1 fruit fly cellular context compared by ENCODE assay signal in the genomic region with DNA sequence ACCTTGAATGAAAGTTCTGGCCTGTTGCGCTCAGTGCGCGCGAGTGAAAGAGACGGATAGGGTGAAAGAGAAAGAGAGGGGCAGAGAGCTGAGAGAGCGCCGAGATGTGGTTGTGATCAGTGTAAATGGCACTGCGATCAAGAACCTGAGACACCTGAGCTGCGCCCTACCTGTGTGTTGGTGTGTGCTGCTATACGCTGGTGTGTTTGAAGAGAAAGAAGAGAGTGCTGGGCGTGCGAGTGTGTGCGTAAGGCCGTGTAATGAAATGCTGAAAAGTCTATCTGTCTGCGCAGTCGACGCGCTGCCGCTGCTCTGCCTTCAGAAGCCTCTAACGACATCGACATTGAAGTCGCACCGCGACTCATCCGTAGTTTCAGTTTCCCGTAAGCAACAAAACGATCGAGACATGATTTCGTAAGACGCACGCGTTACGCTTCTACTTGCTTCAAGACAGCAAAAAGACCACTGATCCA.
TF ChIP-seq lines count a peak whose summit lies in the region.

A gene (plus strand): TSS at position 376 of the 473 bp plus-strand sequence.

TF ChIP-seq in whole organism, embryonic, 481 proteins besides CTCF, POLR2A, EP300 and RAD21 (continued from another document):
- 0 out of 3 replicates have a peak, but pooled peaks have one; percentile 30 for TF ChIP-seq CG14860 (GFP tag; IDR thresholded peaks at IDR 0.05; lab: Robert Waterston, UW; ENCODE audit: partially characterized antibody)
- TF ChIP-seq vvl (GFP tag; IDR thresholded peaks at IDR 0.05; lab: Robert Waterston, UW): peak; percentile 38; the same call in 1 of the 2 replicates
- no peak for TF ChIP-seq ham (GFP tag; IDR thresholded peaks at IDR 0.05; lab: Robert Waterston, UW)
- 0 out of 3 replicates have a peak, but pooled peaks have one; percentile 16 for TF ChIP-seq Dbx (GFP tag; IDR thresholded peaks at IDR 0.05; lab: Robert Waterston, UW)
- TF ChIP-seq CG9437 (GFP tag; optimal IDR thresholded peaks at IDR 0.05; lab: Kevin White, UChicago): peak; percentile 21
- TF ChIP-seq CG2199 (GFP tag; IDR thresholded peaks at IDR 0.05; lab: Robert Waterston, UW): peak; percentile 85; the same call in 2 of the 3 replicates
- peak; percentile 71 for TF ChIP-seq Adf1 (GFP tag; IDR thresholded peaks at IDR 0.05; lab: Robert Waterston, UW)
- 0 out of 2 replicates have a peak, but pooled peaks have one; percentile 3 for TF ChIP-seq slbo (GFP tag; IDR thresholded peaks at IDR 0.05; lab: Robert Waterston, UW)
- TF ChIP-seq sqz (GFP tag; optimal IDR thresholded peaks at IDR 0.05; lab: Kevin White, UChicago): peak; percentile 13
- TF ChIP-seq tll (GFP tag; optimal IDR thresholded peaks at IDR 0.05; lab: Kevin White, UChicago): peak in 1 of 2 experiments; percentile 73
- TF ChIP-seq CG2678 (tag; optimal IDR thresholded peaks at IDR 0.05; lab: Kevin White, UChicago): no peak
- TF ChIP-seq chinmo (GFP tag; IDR thresholded peaks at IDR 0.05; lab: Robert Waterston, UW; ENCODE audit: partially characterized antibody): 0 out of 4 replicates have a peak, but pooled peaks have one; percentile 57
- TF ChIP-seq C15 (GFP tag; IDR thresholded peaks at IDR 0.05; lab: Robert Waterston, UW): no peak
- TF ChIP-seq kni (GFP tag; optimal IDR thresholded peaks at IDR 0.05; lab: Kevin White, UChicago): peak; percentile 44
- TF ChIP-seq CG11456 (GFP tag; IDR thresholded peaks at IDR 0.05; lab: Robert Waterston, UW): 0 out of 3 replicates have a peak, but pooled peaks have one; percentile 7
- peak; percentile 2 for TF ChIP-seq Deaf1 (tag; optimal IDR thresholded peaks at IDR 0.05; lab: Kevin White, UChicago)
- TF ChIP-seq CG3163 (GFP tag; optimal IDR thresholded peaks at IDR 0.05; lab: Kevin White, UChicago): peak; percentile 86
- TF ChIP-seq jumu (GFP tag; optimal IDR thresholded peaks at IDR 0.05; lab: Kevin White, UChicago): no peak
- TF ChIP-seq chif (GFP tag; optimal IDR thresholded peaks at IDR 0.05; lab: Kevin White, UChicago): no peak
- no peak for TF ChIP-seq CG11560 (tag; IDR thresholded peaks at IDR 0.05; lab: Robert Waterston, UW)
- TF ChIP-seq Trl (optimal IDR thresholded peaks at IDR 0.05; lab: Kevin White, UChicago): peak; percentile 55 to 91
- TF ChIP-seq Trl (GFP tag; optimal IDR thresholded peaks at IDR 0.05; lab: Kevin White, UChicago): no peak
- peak; percentile 29; the same call in 1 of the 3 replicates for TF ChIP-seq CG34422 (GFP tag; IDR thresholded peaks at IDR 0.05; lab: Robert Waterston, UW)
- TF ChIP-seq psq (GFP tag; optimal IDR thresholded peaks at IDR 0.05; lab: Kevin White, UChicago): no peak
- TF ChIP-seq Eip74EF (GFP tag; optimal IDR thresholded peaks at IDR 0.05; lab: Kevin White, UChicago): peak in 1 of 2 experiments; percentile 4
- TF ChIP-seq CG7786 (GFP tag; optimal IDR thresholded peaks at IDR 0.05; lab: Kevin White, UChicago): no peak
- no peak for TF ChIP-seq tx (GFP tag; optimal IDR thresholded peaks at IDR 0.05; lab: Kevin White, UChicago)
- no peak for TF ChIP-seq HmgZ (tag; optimal IDR thresholded peaks at IDR 0.05; lab: Kevin White, UChicago)
- no peak for TF ChIP-seq pb (GFP tag; optimal IDR thresholded peaks at IDR 0.05; lab: Kevin White, UChicago)
- TF ChIP-seq sens-2 (GFP tag; IDR thresholded peaks at IDR 0.05; lab: Robert Waterston, UW): no peak
- peak; percentile 55 for TF ChIP-seq zf30C (GFP tag; optimal IDR thresholded peaks at IDR 0.05; lab: Kevin White, UChicago)
- 0 out of 2 replicates have a peak, but pooled peaks have one; percentile 16 for TF ChIP-seq bbx (GFP tag; IDR thresholded peaks at IDR 0.05; lab: Robert Waterston, UW; ENCODE audit: partially characterized antibody)
- TF ChIP-seq Dll (GFP tag; IDR thresholded peaks at IDR 0.05; lab: Robert Waterston, UW; ENCODE audit: partially characterized antibody): 0 out of 4 replicates have a peak, but pooled peaks have one; percentile 17
- 0 out of 2 replicates have a peak, but pooled peaks have one; percentile 8 for TF ChIP-seq aop (GFP tag; IDR thresholded peaks at IDR 0.05; lab: Robert Waterston, UW)
- TF ChIP-seq D (optimal IDR thresholded peaks at IDR 0.05; lab: Kevin White, UChicago): peak; percentile 24
- no peak for TF ChIP-seq D (GFP tag; optimal IDR thresholded peaks at IDR 0.05; lab: Kevin White, UChicago)
- no peak for TF ChIP-seq otp (GFP tag; IDR thresholded peaks at IDR 0.05; lab: Robert Waterston, UW)
- TF ChIP-seq CG32532 (GFP tag; IDR thresholded peaks at IDR 0.05; lab: Robert Waterston, UW): peak; percentile 51
- no peak for TF ChIP-seq HLH54F (GFP tag; optimal IDR thresholded peaks at IDR 0.05; lab: Kevin White, UChicago)
- peak; percentile 82 for TF ChIP-seq CG15479 (GFP tag; optimal IDR thresholded peaks at IDR 0.05; lab: Kevin White, UChicago)
- 0 out of 3 replicates have a peak, but pooled peaks have one; percentile 9 for TF ChIP-seq CG11093 (GFP tag; IDR thresholded peaks at IDR 0.05; lab: Robert Waterston, UW)
- TF ChIP-seq CG10321 (GFP tag; IDR thresholded peaks at IDR 0.05; lab: Robert Waterston, UW): 0 out of 2 replicates have a peak, but pooled peaks have one; percentile 27
- peak; percentile 81 for TF ChIP-seq CG1832 (GFP tag; optimal IDR thresholded peaks at IDR 0.05; lab: Kevin White, UChicago)
